Worm (Caenorhabditis elegans) whole organism, late embryonic: ENCODE data around the gene D1044.4.

Experiments used
- C08G9.2 ChIP-seq: sonication (generic microtip); optimal IDR thresholded peaks from 2 replicates; lab custom pipeline; 2016; ENCODE audit warnings: mild to moderate bottlenecking, missing genetic modification characterization, moderate library complexity, missing compliant biosample characterization
- F13H6.1 ChIP-seq: sonication (generic microtip); optimal IDR thresholded peaks from 2 replicates; lab custom pipeline; 2016; ENCODE audit warnings: missing genetic modification characterization, missing compliant biosample characterization
- K09A11.1 ChIP-seq: sonication (generic microtip); optimal IDR thresholded peaks from 2 replicates; lab custom pipeline; 2017; ENCODE audit warnings: antibody characterized with exemption, mild to moderate bottlenecking, missing genetic modification characterization, missing compliant biosample characterization; ENCODE audit not compliant: insufficient read depth
- T23F11.4 ChIP-seq: fragments of 200-800 bp; sonication (Bioruptor generic); optimal IDR thresholded peaks from 2 replicates; lab custom pipeline; 2018; ENCODE audit warnings: mild to moderate bottlenecking, missing genetic modification characterization, missing compliant biosample characterization
- ahr-1 ChIP-seq: sonication (generic microtip); optimal IDR thresholded peaks from 2 replicates; lab custom pipeline; 2016; ENCODE audit warnings: missing genetic modification characterization, missing compliant biosample characterization
- ama-1 ChIP-seq: fragments of 150-350 bp; optimal IDR thresholded peaks from 2 replicates; lab custom pipeline; 2014
- ceh-14 ChIP-seq: sonication (generic microtip); optimal IDR thresholded peaks from 2 replicates; lab custom pipeline; 2016; ENCODE audit warnings: missing genotype, missing genetic modification characterization, missing compliant biosample characterization
- ceh-19 ChIP-seq: fragments of 200-800 bp; sonication (Bioruptor generic); optimal IDR thresholded peaks from 2 replicates; lab custom pipeline; 2018; ENCODE audit warnings: mild to moderate bottlenecking, missing genetic modification characterization, missing compliant biosample characterization
- ceh-2 ChIP-seq: sonication (generic microtip); optimal IDR thresholded peaks from 2 replicates; lab custom pipeline; 2016; ENCODE audit warnings: missing genotype, missing genetic modification characterization, missing compliant biosample characterization
- ceh-24 ChIP-seq: sonication (generic microtip); optimal IDR thresholded peaks from 2 replicates; lab custom pipeline; 2016; ENCODE audit warnings: mild to moderate bottlenecking, missing genetic modification characterization, missing compliant biosample characterization
- ceh-30 ChIP-seq: fragments of 150-350 bp; optimal IDR thresholded peaks from 2 replicates; lab custom pipeline; 2014; ENCODE audit warnings: missing biosample characterization, missing genetic modification characterization
- ceh-31 ChIP-seq: sonication (generic microtip); optimal IDR thresholded peaks from 2 replicates; lab custom pipeline; 2016; ENCODE audit warnings: missing genetic modification characterization, missing compliant biosample characterization
- ceh-34 ChIP-seq: sonication (generic microtip); optimal IDR thresholded peaks from 2 replicates; lab custom pipeline; 2016; ENCODE audit warnings: mild to moderate bottlenecking, missing genetic modification characterization, missing compliant biosample characterization
- ceh-45 ChIP-seq: fragments of 200-800 bp; sonication (Bioruptor generic); IDR thresholded peaks from 2 replicates; pipeline ENCODE4 v1.3.6; 2022; ENCODE audit warnings: missing genetic modification reagents, missing genetic modification characterization, missing compliant biosample characterization
- ceh-48 ChIP-seq: sonication (generic microtip); optimal IDR thresholded peaks from 2 replicates; lab custom pipeline; 2016; ENCODE audit warnings: missing genetic modification characterization, inconsistent platforms, missing compliant biosample characterization
- ceh-6 ChIP-seq: fragments of 200-800 bp; sonication (Bioruptor generic); optimal IDR thresholded peaks from 2 replicates; lab custom pipeline; 2018; ENCODE audit warnings: mild to moderate bottlenecking, missing genetic modification characterization, missing compliant biosample characterization
- ceh-9 ChIP-seq: sonication (generic microtip); optimal IDR thresholded peaks from 2 replicates; lab custom pipeline; 2016; ENCODE audit warnings: mild to moderate bottlenecking, missing genetic modification characterization, inconsistent platforms, missing compliant biosample characterization
- che-1 ChIP-seq: sonication (generic microtip); optimal IDR thresholded peaks from 2 replicates; lab custom pipeline; 2016; ENCODE audit warnings: mild to moderate bottlenecking, missing genetic modification characterization, missing compliant biosample characterization
- elt-2 ChIP-seq: sonication (generic microtip); optimal IDR thresholded peaks from 2 replicates; lab custom pipeline; 2016; ENCODE audit warnings: missing genetic modification reagents, missing genetic modification characterization, missing compliant biosample characterization
- eyg-1 ChIP-seq: sonication (generic microtip); optimal IDR thresholded peaks from 2 replicates; lab custom pipeline; 2016; ENCODE audit warnings: missing genotype, missing genetic modification characterization, missing compliant biosample characterization
- fax-1 ChIP-seq: sonication (generic microtip); optimal IDR thresholded peaks from 2 replicates; lab custom pipeline; 2016; ENCODE audit warnings: missing genotype, missing genetic modification characterization, missing compliant biosample characterization
- fkh-10 ChIP-seq: fragments of 150-350 bp; optimal IDR thresholded peaks from 2 replicates; lab custom pipeline; 2014; ENCODE audit warnings: missing biosample characterization, missing genetic modification reagents, missing genetic modification characterization
- fkh-6 ChIP-seq: sonication (generic microtip); optimal IDR thresholded peaks from 2 replicates; lab custom pipeline; 2016; ENCODE audit warnings: missing genetic modification characterization, missing compliant biosample characterization
- gmeb-2 ChIP-seq: sonication (generic microtip); optimal IDR thresholded peaks from 2 replicates; lab custom pipeline; 2016; ENCODE audit warnings: missing genetic modification characterization, inconsistent platforms, missing compliant biosample characterization
- hlh-6 ChIP-seq: sonication (generic microtip); optimal IDR thresholded peaks from 2 replicates; lab custom pipeline; 2016; ENCODE audit warnings: missing genotype, missing genetic modification characterization, missing compliant biosample characterization
- hlh-8 ChIP-seq: sonication (generic microtip); optimal IDR thresholded peaks from 2 replicates; lab custom pipeline; 2016; ENCODE audit warnings: missing genotype, missing genetic modification characterization, missing compliant biosample characterization
- lin-11 ChIP-seq: fragments of 200-800 bp; sonication (Bioruptor generic); optimal IDR thresholded peaks from 2 replicates; lab custom pipeline; 2018; ENCODE audit warnings: mild to moderate bottlenecking, missing genetic modification characterization, missing compliant biosample characterization
- mec-3 ChIP-seq: sonication (generic microtip); optimal IDR thresholded peaks from 2 replicates; lab custom pipeline; 2016; ENCODE audit warnings: borderline replicate concordance, missing genetic modification characterization, missing compliant biosample characterization
- nfya-1 ChIP-seq: sonication (generic microtip); optimal IDR thresholded peaks from 2 replicates; lab custom pipeline; 2017; ENCODE audit warnings: missing genetic modification characterization, mild to moderate bottlenecking, missing compliant biosample characterization, antibody characterized with exemption, moderate library complexity
- npax-4 ChIP-seq: sonication (generic microtip); optimal IDR thresholded peaks from 2 replicates; lab custom pipeline; 2016; ENCODE audit warnings: missing genetic modification characterization, missing compliant biosample characterization
- pag-3 ChIP-seq: sonication (generic microtip); optimal IDR thresholded peaks from 2 replicates; lab custom pipeline; 2016; ENCODE audit warnings: missing compliant biosample characterization, missing genetic modification characterization, borderline replicate concordance
- pha-2 ChIP-seq: sonication (generic microtip); optimal IDR thresholded peaks from 2 replicates; lab custom pipeline; 2017; ENCODE audit warnings: mild to moderate bottlenecking, missing genetic modification characterization, missing compliant biosample characterization
- pha-4 ChIP-seq: fragments of 150-350 bp; optimal IDR thresholded peaks from 2 replicates; lab custom pipeline; 2018; ENCODE audit warnings: missing biosample characterization, missing genetic modification reagents, missing genetic modification characterization
- pros-1 ChIP-seq: fragments of 150-350 bp; optimal IDR thresholded peaks from 2 replicates; lab custom pipeline; 2014; ENCODE audit warnings: missing biosample characterization, missing genetic modification reagents, missing genetic modification characterization
- ref-2 ChIP-seq: sonication (generic microtip); optimal IDR thresholded peaks from 2 replicates; lab custom pipeline; 2016; ENCODE audit warnings: missing genetic modification characterization, missing compliant biosample characterization
- sox-2 ChIP-seq: fragments of 200-800 bp; sonication (Bioruptor generic); IDR thresholded peaks from 2 replicates; pipeline ENCODE4 v1.3.6; 2022; ENCODE audit warnings: missing genetic modification reagents, missing genetic modification characterization, missing compliant biosample characterization
- sox-4 ChIP-seq: sonication (generic microtip); optimal IDR thresholded peaks from 2 replicates; lab custom pipeline; 2017; ENCODE audit warnings: mild to moderate bottlenecking, missing genetic modification characterization, inconsistent platforms, missing compliant biosample characterization
- tbx-7 ChIP-seq: sonication (generic microtip); optimal IDR thresholded peaks from 2 replicates; lab custom pipeline; 2016; ENCODE audit warnings: missing genotype, missing genetic modification characterization, missing compliant biosample characterization
- unc-42 ChIP-seq: sonication (generic microtip); optimal IDR thresholded peaks from 2 replicates; lab custom pipeline; 2016; ENCODE audit warnings: missing genotype, missing genetic modification characterization, missing compliant biosample characterization
- unc-86 ChIP-seq: sonication (generic microtip); optimal IDR thresholded peaks from 2 replicates; lab custom pipeline; 2016; ENCODE audit warnings: missing genetic modification characterization, missing compliant biosample characterization
- zip-5 ChIP-seq: sonication (generic microtip); optimal IDR thresholded peaks from 2 replicates; lab custom pipeline; 2016; ENCODE audit warnings: missing genetic modification characterization, missing compliant biosample characterization

The D1044.4 gene

DNA sequence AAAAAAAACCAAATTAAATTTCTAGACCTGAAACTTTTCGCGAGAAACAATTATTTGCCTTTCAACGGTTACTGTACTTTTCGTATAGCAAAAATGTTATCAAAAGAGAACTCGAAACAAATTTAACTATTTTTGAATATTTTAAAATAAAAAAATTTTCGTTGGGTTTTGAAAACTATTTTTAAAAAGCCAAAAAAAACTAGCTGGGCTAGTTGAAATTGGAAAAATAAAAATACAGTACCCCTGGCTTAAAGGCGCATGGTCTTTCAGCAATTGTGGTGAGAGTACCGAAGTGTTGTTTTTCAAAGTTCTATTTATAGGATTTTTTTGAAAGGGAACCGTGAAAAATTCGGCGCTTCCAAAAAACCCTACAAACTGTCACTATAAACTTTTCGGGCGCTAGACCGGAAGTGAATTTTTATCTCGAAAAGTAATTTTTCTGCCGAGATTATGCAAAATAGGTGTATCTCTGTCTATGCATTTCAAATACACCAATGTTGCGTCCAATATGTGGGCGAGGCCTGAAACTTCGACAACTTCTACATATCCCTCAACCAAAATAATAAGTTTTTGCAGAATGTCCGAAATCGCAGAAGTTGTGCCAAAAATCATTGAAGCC, 22.0 kb upstream of the D1044.4 start, which contains the start of gene D1044.1:
D1044.1 (plus strand) TSS at position 569 of the 619 bp plus-strand sequence.
- no peak for TF ChIP-seq nfya-1 (tag; lab: Kevin White, UChicago)
- no peak for TF ChIP-seq tbx-7
- no peak for TF ChIP-seq che-1 (tag; lab: Kevin White, UChicago)
- no peak for TF ChIP-seq C08G9.2
- TF ChIP-seq sox-4 (tag; lab: Kevin White, UChicago): no peak
- no peak for TF ChIP-seq ceh-45
- TF ChIP-seq sox-2: no peak
- TF ChIP-seq ceh-34 (tag; lab: Kevin White, UChicago): no peak
- no peak for TF ChIP-seq pha-2 (tag; lab: Kevin White, UChicago)
- TF ChIP-seq fkh-6: no peak
- no peak for TF ChIP-seq fkh-10 (GFP tag; lab: Kevin White, UChicago)
- TF ChIP-seq ceh-2: no peak
- no peak for TF ChIP-seq unc-86 (tag; lab: Kevin White, UChicago)
- TF ChIP-seq eyg-1 (tag; lab: Kevin White, UChicago): no peak

DNA sequence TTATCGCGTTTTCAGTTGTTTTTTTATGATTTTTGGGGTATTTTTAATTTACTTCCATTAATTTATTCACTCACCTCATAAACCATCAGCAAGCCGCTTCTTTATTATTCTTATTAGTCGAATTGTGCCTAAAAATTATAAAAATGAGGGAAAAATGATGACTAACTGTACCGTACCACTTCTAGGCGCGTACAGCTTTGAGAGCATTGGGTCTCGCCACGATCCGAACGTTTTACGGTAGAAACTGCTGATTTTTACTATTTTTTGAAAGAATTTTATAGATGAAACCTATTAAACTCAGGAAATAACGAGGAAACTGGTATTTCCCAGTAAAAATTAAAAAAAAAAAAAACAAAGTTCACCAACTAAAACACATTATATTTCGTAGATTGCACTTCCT, 21.2 kb upstream of the D1044.4 start, which contains the start of gene D1044.6:
D1044.6 (minus strand) TSS at position 128 of the 400 bp plus-strand sequence.
- no peak for TF ChIP-seq pag-3 (tag; lab: Kevin White, UChicago)
- TF ChIP-seq ceh-14: no peak
- TF ChIP-seq pha-4: no peak
- TF ChIP-seq hlh-6: no peak
- no peak for TF ChIP-seq ceh-19 (GFP tag; lab: Kevin White, UChicago)
- TF ChIP-seq C08G9.2: no peak
- TF ChIP-seq T23F11.4: no peak
- no peak for TF ChIP-seq ref-2 (tag; lab: Kevin White, UChicago)
- no peak for TF ChIP-seq ceh-31
- no peak for TF ChIP-seq pha-2 (tag; lab: Kevin White, UChicago)
- no peak for TF ChIP-seq K09A11.1
- no peak for TF ChIP-seq gmeb-2 (tag; lab: Kevin White, UChicago)
- no peak for TF ChIP-seq ama-1 (lab: Kevin White, UChicago)

DNA sequence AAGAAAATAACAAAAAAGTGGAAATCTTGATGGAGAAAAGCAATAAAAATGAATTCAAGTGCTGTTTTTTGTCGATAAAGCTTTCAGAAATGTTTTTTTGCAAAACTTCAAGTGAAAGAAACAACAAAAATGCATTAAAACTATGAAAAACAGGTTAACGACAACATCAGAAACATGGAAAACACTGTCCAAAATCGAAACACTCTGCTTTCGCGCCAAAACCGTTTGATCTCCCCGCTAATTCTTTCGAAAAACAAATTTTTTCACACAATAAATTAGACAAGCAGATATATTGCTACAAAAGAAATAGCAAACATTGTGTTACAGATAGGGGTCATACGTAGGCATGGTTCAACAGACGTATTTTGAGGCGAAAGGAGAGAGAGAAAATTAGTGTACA, 19.9 kb upstream of the D1044.4 start:
- TF ChIP-seq ceh-6 (GFP tag; lab: Kevin White, UChicago): no peak
- no peak for TF ChIP-seq ceh-34 (tag; lab: Kevin White, UChicago)
- TF ChIP-seq ceh-30 (tag; lab: Kevin White, UChicago): no peak
- TF ChIP-seq ahr-1 (tag; lab: Kevin White, UChicago): no peak
- TF ChIP-seq mec-3 (tag; lab: Kevin White, UChicago): no peak
- no peak for TF ChIP-seq F13H6.1 (tag; lab: Kevin White, UChicago)
- TF ChIP-seq elt-2 (tag; lab: Kevin White, UChicago): no peak
- TF ChIP-seq fkh-10 (GFP tag; lab: Kevin White, UChicago): no peak
- no peak for TF ChIP-seq tbx-7
- TF ChIP-seq hlh-8 (tag; lab: Kevin White, UChicago): no peak
- no peak for TF ChIP-seq zip-5 (tag; lab: Kevin White, UChicago)

DNA sequence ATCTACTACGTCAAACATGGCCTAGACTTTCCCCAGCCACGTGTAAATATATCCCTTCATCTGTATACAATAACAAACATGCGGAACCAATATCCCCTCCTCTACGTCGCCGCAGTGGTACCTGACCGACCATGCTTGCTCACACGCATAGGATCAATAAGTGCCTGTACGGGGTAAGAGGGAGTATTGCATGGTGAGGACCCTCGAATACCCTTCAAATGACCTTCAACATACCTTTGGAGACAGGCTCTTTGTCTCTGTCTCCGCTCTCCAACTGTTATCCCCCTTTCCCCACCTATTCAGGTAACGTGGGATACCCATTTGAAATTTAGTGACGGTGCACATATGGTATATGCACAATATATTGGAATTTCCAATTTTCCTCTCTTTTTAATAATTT, 4.1 kb upstream of the D1044.4 start, which contains the start of gene dex-1:
dex-1 (plus strand) TSS at position 132 of the 400 bp plus-strand sequence.
- no peak for TF ChIP-seq fkh-6
- no peak for TF ChIP-seq eyg-1 (tag; lab: Kevin White, UChicago)
- TF ChIP-seq zip-5 (tag; lab: Kevin White, UChicago): no peak
- TF ChIP-seq sox-2: no peak
- TF ChIP-seq fax-1 (tag; lab: Kevin White, UChicago): no peak
- TF ChIP-seq ceh-19 (GFP tag; lab: Kevin White, UChicago): no peak
- TF ChIP-seq ceh-24: no peak
- TF ChIP-seq ahr-1 (tag; lab: Kevin White, UChicago): no peak
- no peak for TF ChIP-seq ceh-48 (tag; lab: Kevin White, UChicago)
- no peak for TF ChIP-seq unc-42 (tag; lab: Kevin White, UChicago)
- no peak for TF ChIP-seq npax-4
- no peak for TF ChIP-seq ceh-9
- no peak for TF ChIP-seq T23F11.4
- TF ChIP-seq pros-1 (tag; lab: Kevin White, UChicago): no peak
- TF ChIP-seq lin-11 (tag; lab: Kevin White, UChicago): no peak
- no peak for TF ChIP-seq ref-2 (tag; lab: Kevin White, UChicago)
- TF ChIP-seq, all 69 proteins: peak for 0
